Fruit fly (Drosophila melanogaster) whole organism, wandering third instar larva: ENCODE results near the gene CG2246.

ENCODE experiments used
- Hr83 ChIP-seq: fragments of 200-300 bp; sonication (Bioruptor generic); optimal IDR thresholded peaks from 2 replicates; lab custom pipeline; 2016; ENCODE audit warnings: missing biosample characterization, mild to moderate bottlenecking, missing genetic modification characterization, moderate library complexity; ENCODE audit not compliant: poor library complexity, severe bottlenecking
- dsf ChIP-seq: sonication (Bioruptor generic); optimal IDR thresholded peaks from 2 replicates; lab custom pipeline; 2016; ENCODE audit warnings: missing biosample characterization, missing genetic modification characterization, borderline replicate concordance
- fru ChIP-seq: fragments of 200-800 bp; sonication (Bioruptor generic); optimal IDR thresholded peaks from 3 replicates; lab custom pipeline; 2016; ENCODE audit warnings: missing biosample characterization, mild to moderate bottlenecking, missing genetic modification characterization
- psq ChIP-seq: fragments of 200-800 bp; sonication (Bioruptor generic); optimal IDR thresholded peaks from 3 replicates; lab custom pipeline; 2017; ENCODE audit warnings: missing biosample characterization, mild to moderate bottlenecking, missing genetic modification characterization, moderate library complexity

- TF ChIP-seq fru (GFP tag; lab: Kevin White, UChicago) (no peak), psq (GFP tag; lab: Kevin White, UChicago) (no peak), Hr83 (GFP tag; lab: Kevin White, UChicago) (no peak), dsf (GFP tag; lab: Kevin White, UChicago) (no peak)
Observed at dm6 chr3R:30648451-30648850, 47.2 kb upstream of the CG2246 start, which contains the start of gene PH4alphaPV.
